Worm (Caenorhabditis elegans) whole organism, L1 larva: ENCODE results near the gene H05C05.2.

Experiments
- alr-1 ChIP-seq: fragments of 200-800 bp; sonication (Bioruptor generic); optimal IDR thresholded peaks from 2 replicates; lab custom pipeline; 2018; ENCODE audit warnings: borderline replicate concordance, mild to moderate bottlenecking, missing genetic modification characterization, missing compliant biosample characterization
- elt-2 ChIP-seq: sonication (generic microtip); optimal IDR thresholded peaks from 2 replicates; lab custom pipeline; 2016; ENCODE audit warnings: missing genetic modification characterization, mild to moderate bottlenecking, inconsistent platforms, missing compliant biosample characterization, missing genetic modification reagents
- fkh-4 ChIP-seq: sonication (generic microtip); optimal IDR thresholded peaks from 2 replicates; lab custom pipeline; 2016; ENCODE audit warnings: missing compliant biosample characterization, missing genetic modification characterization, borderline replicate concordance
- fos-1 ChIP-seq: fragments of 150-350 bp; optimal IDR thresholded peaks from 2 replicates; lab custom pipeline; 2014; ENCODE audit warnings: missing biosample characterization, missing genetic modification characterization
- mep-1 ChIP-seq: fragments of 150-350 bp; optimal IDR thresholded peaks from 2 replicates; lab custom pipeline; 2014; ENCODE audit warnings: missing biosample characterization, missing genetic modification characterization
- nhr-237 ChIP-seq: fragments of 150-350 bp; optimal IDR thresholded peaks from 2 replicates; lab custom pipeline; 2014; ENCODE audit warnings: missing biosample characterization, missing genetic modification characterization
- nhr-28 ChIP-seq: fragments of 150-350 bp; optimal IDR thresholded peaks from 2 replicates; lab custom pipeline; 2014; ENCODE audit warnings: missing biosample characterization, missing genetic modification characterization
- nhr-76 ChIP-seq: sonication (generic microtip); optimal IDR thresholded peaks from 2 replicates; lab custom pipeline; 2017; ENCODE audit warnings: missing biosample characterization, missing genetic modification characterization
- pqm-1 ChIP-seq: sonication (generic microtip); optimal IDR thresholded peaks from 3 replicates; lab custom pipeline; 2017; ENCODE audit warnings: missing biosample characterization, missing genetic modification characterization
- unc-62 ChIP-seq: fragments of 150-350 bp; optimal IDR thresholded peaks from 2 replicates; lab custom pipeline; 2014; ENCODE audit warnings: missing biosample characterization, missing genetic modification reagents, missing genetic modification characterization
- ztf-11 ChIP-seq, 2 experiments: sonication (generic microtip); optimal IDR thresholded peaks; 2 replicates each; lab custom pipeline; 2016 to 2017; ENCODE audit warnings: missing genetic modification characterization in 2 of 2, missing biosample characterization in 1 of 2, missing compliant biosample characterization in 1 of 2

DNA sequence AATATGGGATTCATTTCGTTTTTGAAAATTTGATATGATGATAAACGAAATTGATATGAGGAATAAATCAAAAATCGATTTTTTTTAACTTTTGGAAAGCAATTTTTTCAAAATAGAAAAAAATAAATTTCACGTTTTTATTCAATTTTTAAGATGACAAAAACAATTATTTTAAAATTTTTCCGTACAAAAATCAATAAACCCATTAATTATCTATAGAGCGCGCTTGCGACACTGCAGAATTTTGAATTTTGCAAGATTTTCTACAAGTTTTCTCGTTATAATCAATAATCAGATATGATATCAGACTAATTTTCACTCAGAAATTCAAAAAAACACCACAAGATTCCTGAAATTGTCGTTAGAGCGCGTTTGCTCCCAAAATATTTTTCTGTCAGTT is 21.4 kb downstream of the H05C05.2 start, which contains the start of gene R10F2.6:
- TF ChIP-seq nhr-237 (tag; lab: Kevin White, UChicago) = no peak
- TF ChIP-seq mep-1 (tag; lab: Kevin White, UChicago) = no peak
- TF ChIP-seq nhr-76 (tag; lab: Kevin White, UChicago) = no peak
- TF ChIP-seq unc-62 (GFP tag; lab: Kevin White, UChicago) = no peak
- no peak for TF ChIP-seq ztf-11 (tag; optimal IDR thresholded peaks at IDR 0.05; lab: Kevin White, UChicago)
- no peak for TF ChIP-seq fkh-4 (tag; lab: Kevin White, UChicago)
- TF ChIP-seq elt-2 (tag; lab: Kevin White, UChicago) = no peak
- TF ChIP-seq pqm-1 = no peak
- TF ChIP-seq alr-1 (tag; lab: Kevin White, UChicago) = no peak
- no peak for TF ChIP-seq fos-1 (tag; lab: Kevin White, UChicago)
- TF ChIP-seq nhr-28 (tag; lab: Kevin White, UChicago) = no peak
